Worm (Caenorhabditis elegans) whole organism, L4 larva: ENCODE data around the gene D1022.3.

Experiments
- F26F4.8 ChIP-seq: fragments of 200-800 bp; sonication (Bioruptor generic); conservative IDR thresholded peaks from 2 replicates; pipeline ENCODE4 v1.3.6; 2022; ENCODE audit warnings: missing genetic modification characterization, missing compliant biosample characterization
- F44E2.7 ChIP-seq: fragments of 200-800 bp; sonication (Bioruptor generic); IDR thresholded peaks from 2 replicates; pipeline ENCODE4 v2.1.2; 2022; ENCODE audit warnings: missing genetic modification characterization, missing compliant biosample characterization
- T26A8.4 ChIP-seq: fragments of 200-800 bp; sonication (Bioruptor generic); IDR thresholded peaks from 2 replicates; pipeline ENCODE4 v1.3.6; 2022; ENCODE audit warnings: missing genetic modification characterization, missing compliant biosample characterization
- ZK337.2 ChIP-seq: fragments of 200-800 bp; sonication (Bioruptor generic); IDR thresholded peaks from 2 replicates; pipeline ENCODE4 v1.3.6; 2022; ENCODE audit warnings: missing genetic modification reagents, missing genetic modification characterization, missing compliant biosample characterization
- ZK546.5 ChIP-seq, 2 experiments: sonication (generic microtip); optimal IDR thresholded peaks; 2 replicates each; lab custom pipeline; 2017; ENCODE audit warnings: missing biosample characterization in 2 of 2, missing genetic modification characterization in 2 of 2
- aha-1 ChIP-seq: fragments of 150-350 bp; peaks from one replicate; lab custom pipeline; 2014; ENCODE audit warnings: missing biosample characterization, missing genetic modification characterization
- aly-2 ChIP-seq: sonication (generic microtip); optimal IDR thresholded peaks from 2 replicates; lab custom pipeline; 2018; ENCODE audit warnings: missing biosample characterization, missing genetic modification characterization
- ama-1 ChIP-seq: fragments of 150-350 bp; optimal IDR thresholded peaks from 2 replicates; lab custom pipeline; 2014; ENCODE audit warnings: inconsistent platforms, mixed read lengths
- ceh-20 ChIP-seq: fragments of 200-800 bp; sonication (Bioruptor generic); IDR thresholded peaks from 2 replicates; pipeline ENCODE4 v1.3.6; 2022; ENCODE audit warnings: missing genetic modification reagents, missing genetic modification characterization, missing compliant biosample characterization
- ctbp-1 ChIP-seq: fragments of 200-800 bp; sonication (Bioruptor generic); IDR thresholded peaks from 2 replicates; pipeline ENCODE4 v1.3.6; 2022; ENCODE audit warnings: missing genetic modification reagents, missing genetic modification characterization, missing compliant biosample characterization
- daf-12 ChIP-seq: fragments of 150-350 bp; optimal IDR thresholded peaks from 2 replicates; lab custom pipeline; 2014; ENCODE audit warnings: missing biosample characterization, missing genetic modification reagents, missing genetic modification characterization
- daf-8 ChIP-seq: fragments of 200-800 bp; sonication (Bioruptor generic); IDR thresholded peaks from 2 replicates; pipeline ENCODE4 v1.3.6; 2022; ENCODE audit warnings: missing genetic modification characterization, missing compliant biosample characterization
- dmd-9 ChIP-seq: fragments of 200-800 bp; sonication (Bioruptor generic); IDR thresholded peaks from 2 replicates; pipeline ENCODE4 v1.3.6; 2022; ENCODE audit warnings: missing genetic modification reagents, missing genetic modification characterization, missing compliant biosample characterization
- dpl-1 ChIP-seq: fragments of 150-350 bp; optimal IDR thresholded peaks from 2 replicates; lab custom pipeline; 2014; ENCODE audit warnings: missing biosample characterization, missing genetic modification reagents, missing genetic modification characterization
- duxl-1 ChIP-seq: sonication (generic microtip); optimal IDR thresholded peaks from 2 replicates; lab custom pipeline; 2016; ENCODE audit warnings: mild to moderate bottlenecking, missing genetic modification characterization, moderate library complexity, missing compliant biosample characterization; ENCODE audit not compliant: poor library complexity
- egl-27 ChIP-seq: sonication (generic microtip); optimal IDR thresholded peaks from 3 replicates; lab custom pipeline; 2017; ENCODE audit warnings: missing biosample characterization, missing genetic modification reagents, missing genetic modification characterization
- fkh-10 ChIP-seq: fragments of 150-350 bp; optimal IDR thresholded peaks from 2 replicates; lab custom pipeline; 2014; ENCODE audit warnings: missing biosample characterization, missing genetic modification reagents, missing genetic modification characterization
- hmg-1.1 ChIP-seq: fragments of 200-800 bp; sonication (Bioruptor generic); IDR thresholded peaks from 2 replicates; pipeline ENCODE4 v1.3.6; 2022; ENCODE audit warnings: missing genetic modification reagents, missing genetic modification characterization, missing compliant biosample characterization
- lin-1 ChIP-seq: fragments of 200-800 bp; sonication (Bioruptor generic); IDR thresholded peaks from 2 replicates; pipeline ENCODE4 v1.3.6; 2022; ENCODE audit warnings: missing genetic modification reagents, missing genetic modification characterization, missing compliant biosample characterization
- lin-13 ChIP-seq: fragments of 150-350 bp; optimal IDR thresholded peaks from 2 replicates; lab custom pipeline; 2014; ENCODE audit warnings: missing biosample characterization, missing genetic modification reagents, missing genetic modification characterization
- lin-15B ChIP-seq: fragments of 150-350 bp; sonication (generic microtip); optimal IDR thresholded peaks from 3 replicates; lab custom pipeline; 2014; ENCODE audit warnings: missing biosample characterization, missing genetic modification characterization
- lin-29 ChIP-seq: fragments of 200-800 bp; sonication (Bioruptor generic); IDR thresholded peaks from 2 replicates; pipeline ENCODE4 v1.3.6; 2022; ENCODE audit warnings: missing genetic modification reagents, missing genetic modification characterization, missing compliant biosample characterization
- lin-38 ChIP-seq: fragments of 200-800 bp; sonication (Bioruptor generic); IDR thresholded peaks from 2 replicates; pipeline ENCODE4 v1.3.6; 2022; ENCODE audit warnings: missing genetic modification reagents, missing genetic modification characterization, missing compliant biosample characterization
- lir-3 ChIP-seq: sonication (generic microtip); optimal IDR thresholded peaks from 2 replicates; lab custom pipeline; 2016; ENCODE audit warnings: mild to moderate bottlenecking, missing genetic modification characterization, missing compliant biosample characterization
- lsy-2 ChIP-seq, 2 experiments: fragments of 150-350 bp in 1 of 2; sonication (generic microtip) in 1 of 2; optimal IDR thresholded peaks; 2 replicates each; lab custom pipeline; 2014 to 2017; ENCODE audit warnings: missing biosample characterization in 2 of 2, missing genetic modification characterization in 2 of 2
- madf-5 ChIP-seq, 2 experiments: fragments of 200-800 bp; sonication (Bioruptor generic); IDR thresholded peaks; 2 replicates each; pipeline ENCODE4 v1.3.6; 2022; ENCODE audit warnings: missing compliant biosample characterization in 2 of 2, missing genetic modification characterization in 2 of 2
- mdl-1 ChIP-seq, 2 experiments: fragments of 150-350 bp in 1 of 2; sonication (generic microtip) in 1 of 2; optimal IDR thresholded peaks; 2 replicates each; lab custom pipeline; 2014 to 2017; ENCODE audit warnings: missing biosample characterization in 2 of 2, missing genetic modification characterization in 2 of 2
- mep-1 ChIP-seq: fragments of 150-350 bp; sonication (generic microtip); optimal IDR thresholded peaks from 3 replicates; lab custom pipeline; 2014; ENCODE audit warnings: missing biosample characterization, missing genetic modification characterization
- mxl-3 ChIP-seq: fragments of 200-800 bp; sonication (Bioruptor generic); optimal IDR thresholded peaks from 2 replicates; lab custom pipeline; 2018; ENCODE audit warnings: mild to moderate bottlenecking, missing genetic modification characterization, missing compliant biosample characterization
- nhr-237 ChIP-seq: sonication (generic microtip); optimal IDR thresholded peaks from 2 replicates; lab custom pipeline; 2017; ENCODE audit warnings: missing biosample characterization, missing genetic modification characterization
- nhr-25 ChIP-seq: sonication (generic microtip); optimal IDR thresholded peaks from 2 replicates; lab custom pipeline; 2017; ENCODE audit warnings: missing genetic modification characterization, mild to moderate bottlenecking, missing compliant biosample characterization, antibody characterized with exemption, moderate library complexity, borderline replicate concordance; ENCODE audit not compliant: insufficient read depth
- pha-4 ChIP-seq, 2 experiments: fragments of 150-350 bp in 1 of 2; fragments of 200-800 bp in 1 of 2; sonication (Bioruptor generic) in 1 of 2; IDR thresholded peaks in 1 of 2; optimal IDR thresholded peaks in 1 of 2; 2 replicates each; pipeline versions ENCODE4 v1.3.6 to Lab custom; 2014 to 2022; ENCODE audit warnings: missing genetic modification characterization in 2 of 2, missing genetic modification reagents in 2 of 2, missing biosample characterization in 1 of 2, missing compliant biosample characterization in 1 of 2
- pqm-1 ChIP-seq: sonication (generic microtip); optimal IDR thresholded peaks from 2 replicates; lab custom pipeline; 2017; ENCODE audit warnings: missing biosample characterization, missing genetic modification characterization
- saeg-2 ChIP-seq: fragments of 200-800 bp; sonication (Bioruptor generic); IDR thresholded peaks from 2 replicates; pipeline ENCODE4 v1.3.6; 2022; ENCODE audit warnings: missing genetic modification reagents, missing genetic modification characterization, missing compliant biosample characterization
- snpc-4 ChIP-seq: fragments of 150-350 bp; optimal IDR thresholded peaks from 2 replicates; lab custom pipeline; 2014; ENCODE audit warnings: missing biosample characterization, missing genetic modification characterization
- tag-97 ChIP-seq: fragments of 200-800 bp; sonication (Bioruptor generic); IDR thresholded peaks from 2 replicates; pipeline ENCODE4 v1.3.6; 2022; ENCODE audit warnings: missing genetic modification characterization, missing compliant biosample characterization
- unc-130 ChIP-seq: sonication (generic microtip); optimal IDR thresholded peaks from 2 replicates; lab custom pipeline; 2016; ENCODE audit warnings: missing genetic modification reagents, missing genetic modification characterization, missing compliant biosample characterization
- unc-39 ChIP-seq: sonication (generic microtip); optimal IDR thresholded peaks from 2 replicates; lab custom pipeline; 2017; ENCODE audit warnings: missing biosample characterization, missing genetic modification characterization
- zag-1 ChIP-seq: fragments of 150-350 bp; optimal IDR thresholded peaks from 2 replicates; lab custom pipeline; 2014; ENCODE audit warnings: missing biosample characterization, missing genetic modification characterization
- zfp-2 ChIP-seq: sonication (generic microtip); optimal IDR thresholded peaks from 2 replicates; lab custom pipeline; 2016; ENCODE audit warnings: mild to moderate bottlenecking, missing genetic modification characterization, missing compliant biosample characterization
- zfp-3 ChIP-seq: fragments of 200-800 bp; sonication (Bioruptor generic); conservative IDR thresholded peaks from 2 replicates; pipeline ENCODE4 v1.3.6; 2022; ENCODE audit warnings: missing genetic modification reagents, missing genetic modification characterization, missing compliant biosample characterization

The D1022.3 gene

ce11 chrII:7478487-7479234 is 22.6 kb upstream of the D1022.3 start, which contains the start of the genes aka-1 and ubc-6 (continued):
- TF ChIP-seq lsy-2 (tag; optimal IDR thresholded peaks at IDR 0.05; lab: Kevin White, UChicago) (peak; percentile 72 to 86), fkh-10 (GFP tag; lab: Kevin White, UChicago) (peak; percentile 47), duxl-1 (tag; lab: Kevin White, UChicago) (peak; percentile 49), saeg-2 (peak; percentile 85), mxl-3 (GFP tag; lab: Kevin White, UChicago) (peak; percentile 83), lir-3 (tag; lab: Kevin White, UChicago) (no peak), nhr-25 (tag; lab: Kevin White, UChicago) (peak; percentile 34), lin-1 (GFP tag; lab: Robert Waterston, UW) (peak; percentile 87), ZK337.2 (GFP tag; lab: Robert Waterston, UW) (peak; percentile 71), lin-29 (GFP tag; lab: Robert Waterston, UW) (peak; percentile 80), aly-2 (tag; lab: Kevin White, UChicago) (no peak), lin-15B (no peak), pqm-1 (tag; lab: Kevin White, UChicago) (no peak), ceh-20 (peak; percentile 95), lin-13 (peak; percentile 75), lin-38 (GFP tag; lab: Robert Waterston, UW) (peak; percentile 95), ctbp-1 (GFP tag; lab: Robert Waterston, UW) (peak; percentile 95), mep-1 (tag; lab: Kevin White, UChicago) (peak; percentile 93), nhr-237 (tag; lab: Kevin White, UChicago) (no peak), mdl-1 (tag; optimal IDR thresholded peaks at IDR 0.05; lab: Kevin White, UChicago) (peak; percentile 27 to 61), daf-12 (tag; lab: Kevin White, UChicago) (no peak), hmg-1.1 (GFP tag; lab: Robert Waterston, UW) (peak; percentile 91), pha-4 (GFP tag; IDR thresholded peaks at IDR 0.05; lab: Robert Waterston, UW) (peak; percentile 94), pha-4 (tag; optimal IDR thresholded peaks at IDR 0.05; lab: Kevin White, UChicago) (peak; percentile 44), tag-97 (GFP tag; lab: Robert Waterston, UW) (no peak), F44E2.7 (GFP tag; lab: Robert Waterston, UW) (0 out of 2 replicates have a peak, but pooled peaks have one; percentile 24), T26A8.4 (GFP tag; lab: Robert Waterston, UW) (peak; percentile 95), dmd-9 (GFP tag; lab: Robert Waterston, UW) (peak; percentile 89), zag-1 (tag; lab: Kevin White, UChicago) (no peak), zfp-3 (GFP tag; lab: Robert Waterston, UW) (peak; percentile 81), F26F4.8 (GFP tag; lab: Robert Waterston, UW) (no peak), zfp-2 (tag; lab: Kevin White, UChicago) (peak; percentile 60), unc-130 (peak; percentile 94), dpl-1 (GFP tag; lab: Kevin White, UChicago) (peak; percentile 63), ZK546.5 (tag; optimal IDR thresholded peaks at IDR 0.05; lab: Kevin White, UChicago) (no peak), aha-1 (tag; lab: Kevin White, UChicago) (peak; percentile 44), madf-5 (GFP tag; IDR thresholded peaks at IDR 0.05; lab: Robert Waterston, UW) (peak; percentile 34 to 85; a peak in 2 of 4 replicates), daf-8 (GFP tag; lab: Robert Waterston, UW) (no peak), unc-39 (no peak), snpc-4 (tag; lab: Kevin White, UChicago) (no peak), egl-27 (no peak), ama-1 (lab: Kevin White, UChicago) (no peak)
